Worm (Caenorhabditis elegans) whole organism, L4 larva: Measurements from ENCODE around the gene ZK792.12.

Experiments
- D1046.2 ChIP-seq: fragments of 200-800 bp; sonication (Bioruptor generic); IDR thresholded peaks from 2 replicates; pipeline ENCODE4 v1.3.6; 2022; ENCODE audit warnings: missing genetic modification characterization, missing compliant biosample characterization
- ama-1 ChIP-seq: fragments of 150-350 bp; optimal IDR thresholded peaks from 2 replicates; lab custom pipeline; 2014; ENCODE audit warnings: inconsistent platforms, mixed read lengths
- attf-4 ChIP-seq: sonication (generic microtip); optimal IDR thresholded peaks from 3 replicates; lab custom pipeline; 2017; ENCODE audit warnings: missing biosample characterization, missing genetic modification characterization
- ceh-28 ChIP-seq: fragments of 150-350 bp; optimal IDR thresholded peaks from 2 replicates; lab custom pipeline; 2014; ENCODE audit warnings: missing biosample characterization, missing genetic modification reagents, missing genetic modification characterization
- nhr-11 ChIP-seq: fragments of 150-350 bp; optimal IDR thresholded peaks from 2 replicates; lab custom pipeline; 2014; ENCODE audit warnings: missing biosample characterization, missing genetic modification characterization
- nhr-6 ChIP-seq: fragments of 150-350 bp; optimal IDR thresholded peaks from 2 replicates; lab custom pipeline; 2014; ENCODE audit warnings: missing biosample characterization, missing genetic modification characterization
- pha-4 ChIP-seq, 2 experiments: fragments of 150-350 bp in 1 of 2; fragments of 200-800 bp in 1 of 2; sonication (Bioruptor generic) in 1 of 2; IDR thresholded peaks in 1 of 2; optimal IDR thresholded peaks in 1 of 2; 2 replicates each; pipeline versions ENCODE4 v1.3.6 to Lab custom; 2014 to 2022; ENCODE audit warnings: missing genetic modification characterization in 2 of 2, missing genetic modification reagents in 2 of 2, missing biosample characterization in 1 of 2, missing compliant biosample characterization in 1 of 2
- unc-62 ChIP-seq, 3 experiments: fragments of 150-350 bp in 1 of 3; sonication (generic microtip); optimal IDR thresholded peaks in 2 of 3; peaks in 1 of 3; 1 replicate in 1 of 3; 2 replicates in 2 of 3; lab custom pipeline; 2014 to 2017; ENCODE audit warnings: missing biosample characterization in 3 of 3, missing genetic modification characterization in 3 of 3, missing genetic modification reagents in 3 of 3, missing genotype in 1 of 3
- zag-1 ChIP-seq: fragments of 150-350 bp; optimal IDR thresholded peaks from 2 replicates; lab custom pipeline; 2014; ENCODE audit warnings: missing biosample characterization, missing genetic modification characterization
- zip-11 ChIP-seq: fragments of 200-800 bp; sonication (Bioruptor generic); IDR thresholded peaks from 2 replicates; pipeline ENCODE4 v1.3.6; 2022; ENCODE audit warnings: missing genetic modification characterization, missing compliant biosample characterization

ce11 chrIV:11737269-11737668, 43.7 kb downstream of the ZK792.12 start, which contains the start of gene K01A6.8:
- no peak for TF ChIP-seq zag-1 (tag; lab: Kevin White, UChicago)
- no peak for TF ChIP-seq ceh-28 (tag; lab: Kevin White, UChicago)
- TF ChIP-seq ama-1 (lab: Kevin White, UChicago), result no peak
- no peak for TF ChIP-seq unc-62 (GFP tag; optimal IDR thresholded peaks at IDR 0.05 in 1 of 2; lab: Kevin White, UChicago)
- no peak for TF ChIP-seq unc-62 (tag; optimal IDR thresholded peaks at IDR 0.05; lab: Kevin White, UChicago)
- no peak for TF ChIP-seq nhr-6 (tag; lab: Kevin White, UChicago)
- no peak for TF ChIP-seq pha-4 (GFP tag; IDR thresholded peaks at IDR 0.05; lab: Robert Waterston, UW)
- TF ChIP-seq pha-4 (tag; optimal IDR thresholded peaks at IDR 0.05; lab: Kevin White, UChicago), result no peak
- no peak for TF ChIP-seq zip-11 (GFP tag; lab: Robert Waterston, UW)
- TF ChIP-seq D1046.2 (GFP tag; lab: Robert Waterston, UW), result no peak
- TF ChIP-seq nhr-11 (tag; lab: Kevin White, UChicago), result no peak
- no peak for TF ChIP-seq attf-4 (tag; lab: Kevin White, UChicago)
